Fruit fly (Drosophila melanogaster): Measurements from ENCODE around the gene CASK.

The CASK gene

DNA sequence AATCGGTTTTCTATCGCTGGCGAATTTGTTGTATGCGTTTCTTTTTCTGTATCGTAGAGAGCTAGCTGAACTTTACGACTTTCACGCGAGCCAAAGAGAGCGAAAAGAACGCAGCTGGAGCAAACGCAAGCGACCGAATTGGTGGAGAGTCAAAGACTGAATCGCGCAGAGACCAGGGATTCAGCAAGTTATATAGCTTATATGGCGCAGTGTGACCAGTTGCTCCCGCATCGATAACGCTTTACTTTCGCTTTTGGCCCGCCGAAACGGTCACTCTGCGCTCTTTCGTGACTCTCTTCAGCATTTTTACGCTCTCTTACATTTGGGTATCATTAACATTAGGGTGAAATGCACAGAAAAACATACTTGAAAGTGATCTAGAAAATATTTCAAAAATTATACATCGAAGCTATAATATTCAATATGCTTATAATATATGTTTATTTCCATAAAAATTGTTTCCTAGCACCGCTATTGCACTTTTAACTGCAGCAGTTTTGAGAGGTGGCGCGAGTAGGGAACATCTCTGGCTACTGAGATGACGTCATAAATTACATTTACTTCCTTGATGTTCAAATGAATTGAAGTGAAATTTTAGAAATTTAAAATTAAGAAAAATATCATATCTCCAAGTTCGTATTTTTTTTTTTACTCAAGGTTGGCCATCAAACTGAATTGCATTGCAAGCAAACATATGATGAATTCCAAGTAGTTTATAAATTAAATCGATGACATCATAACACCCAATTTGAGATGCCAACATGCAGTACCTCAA, 33.8 kb upstream of the CASK start, which contains the start of gene glec (continued):
- TF ChIP-seq Nf-YB (GFP tag; optimal IDR thresholded peaks at IDR 0.05) (no peak), schlank (tag; optimal IDR thresholded peaks at IDR 0.05) (peak; percentile 18), CG14710 (tag; optimal IDR thresholded peaks at IDR 0.05) (peak; percentile 6), oc (tag; optimal IDR thresholded peaks at IDR 0.05) (peak; percentile 71), CG3281 (GFP tag; optimal IDR thresholded peaks at IDR 0.05) (peak; percentile 6), disco-r (GFP tag; optimal IDR thresholded peaks at IDR 0.05) (no peak), CG30403 (GFP tag; optimal IDR thresholded peaks at IDR 0.05) (peak; percentile 41), ase (GFP tag; IDR thresholded peaks at IDR 0.05) (no peak), insv (GFP tag; optimal IDR thresholded peaks at IDR 0.05) (peak in 1 of 2 experiments; percentile 41), nom (GFP tag; optimal IDR thresholded peaks at IDR 0.05) (peak; percentile 46), Nf-YC (tag; optimal IDR thresholded peaks at IDR 0.05) (peak; percentile 1), Oli (tag; optimal IDR thresholded peaks at IDR 0.05) (peak; percentile 43), sug (tag; optimal IDR thresholded peaks at IDR 0.05) (peak; percentile 36), CG2202 (tag; optimal IDR thresholded peaks at IDR 0.05) (no peak), CG3726 (GFP tag; IDR thresholded peaks at IDR 0.05) (no peak), CG1233 (GFP tag; optimal IDR thresholded peaks at IDR 0.05) (no peak), mam (GFP tag; optimal IDR thresholded peaks at IDR 0.05) (no peak), sens (GFP tag) (peak; percentile 88), sens-2 (GFP tag; IDR thresholded peaks at IDR 0.05) (no peak), Max (GFP tag; optimal IDR thresholded peaks at IDR 0.05) (peak; percentile 19), gro (GFP tag; optimal IDR thresholded peaks at IDR 0.05) (peak; percentile 55), H15 (GFP tag; IDR thresholded peaks at IDR 0.05) (no peak), ap (GFP tag; IDR thresholded peaks at IDR 0.05) (0 out of 2 replicates have a peak, but pooled peaks have one; percentile 24), her (GFP tag; optimal IDR thresholded peaks at IDR 0.05) (peak; percentile 61), sc (optimal IDR thresholded peaks at IDR 0.05) (no peak), sc (GFP tag; optimal IDR thresholded peaks at IDR 0.05) (no peak), MBD-R2 (GFP tag; IDR thresholded peaks at IDR 0.05) (0 out of 2 replicates have a peak, but pooled peaks have one; percentile 18), CG17361 (GFP tag; IDR thresholded peaks at IDR 0.05) (peak; percentile 70; the same call in 2 of the 3 replicates), pzg (GFP tag; optimal IDR thresholded peaks at IDR 0.05) (peak; percentile 70), Pdp1 (GFP tag; optimal IDR thresholded peaks at IDR 0.05) (peak in 1 of 2 experiments; percentile 54), croc (GFP tag; conservative IDR thresholded peaks at IDR 0.05) (no peak), Hr78 (GFP tag; optimal IDR thresholded peaks at IDR 0.05) (no peak), HLHmδ (GFP tag; optimal IDR thresholded peaks at IDR 0.05) (peak; percentile 87), CG11560 (tag; IDR thresholded peaks at IDR 0.05) (no peak), jumu (GFP tag; optimal IDR thresholded peaks at IDR 0.05) (no peak), Dp (GFP tag; optimal IDR thresholded peaks at IDR 0.05) (peak; percentile 9), CG6791 (GFP tag; IDR thresholded peaks at IDR 0.05; ENCODE audit: partially characterized antibody) (peak; percentile 71; the same call in 2 of the 3 replicates), emc (GFP tag; optimal IDR thresholded peaks at IDR 0.05) (no peak), en (GFP tag; optimal IDR thresholded peaks at IDR 0.05) (no peak), hkb (optimal IDR thresholded peaks at IDR 0.05) (no peak), hkb (GFP tag; IDR thresholded peaks at IDR 0.05) (no peak), Usf (GFP tag; optimal IDR thresholded peaks at IDR 0.05) (no peak), CG12744 (GFP tag; optimal IDR thresholded peaks at IDR 0.05) (no peak), CG3065 (GFP tag; optimal IDR thresholded peaks at IDR 0.05) (no peak), TFAM (GFP tag; optimal IDR thresholded peaks at IDR 0.05) (no peak), CG3847 (GFP tag; IDR thresholded peaks at IDR 0.05) (peak; percentile 28; the same call in 1 of the 2 replicates), Hr39 (optimal IDR thresholded peaks at IDR 0.05) (no peak), CG4617 (GFP tag; optimal IDR thresholded peaks at IDR 0.05; ENCODE audit: borderline replicate concordance) (no peak), Kr (GFP tag; optimal IDR thresholded peaks at IDR 0.05) (no peak), dm (GFP tag; optimal IDR thresholded peaks at IDR 0.05) (no peak)
